Worm (Caenorhabditis elegans): ENCODE results near the gene pyp-1.

pyp-1 gene

ce11 chrIV:9972629-9973028 lies 26.1 kb downstream of the pyp-1 start, which contains the start of the genes C47E12.12 and C47E12.10:
Gene C47E12.12 (minus strand): TSS chrIV:9972729.
Gene C47E12.10 (plus strand): TSS chrIV:9972800.
- TF ChIP-seq egl-27 (tag; optimal IDR thresholded peaks at IDR 0.05) (no peak), aly-2 (tag; optimal IDR thresholded peaks at IDR 0.05) (no peak), nhr-10 (tag; optimal IDR thresholded peaks at IDR 0.05) (no peak), lin-39 (tag; optimal IDR thresholded peaks at IDR 0.05) (no peak), blmp-1 (tag; optimal IDR thresholded peaks at IDR 0.05; ENCODE audit: insufficient read depth) (no peak), nhr-25 (tag; optimal IDR thresholded peaks at IDR 0.05) (no peak), unc-62 (GFP tag; optimal IDR thresholded peaks at IDR 0.05) (no peak), nhr-129 (tag; optimal IDR thresholded peaks at IDR 0.05) (no peak)

- TF ChIP-seq ztf-1 (GFP tag; conservative IDR thresholded peaks at IDR 0.05) (no peak), mbf-1 (tag; optimal IDR thresholded peaks at IDR 0.05) (no peak), Y55F3AM.14 (GFP tag; optimal IDR thresholded peaks at IDR 0.05) (no peak), nhr-237 (tag; optimal IDR thresholded peaks at IDR 0.05) (no peak), mab-5 (tag; optimal IDR thresholded peaks at IDR 0.05) (no peak), ceh-16 (tag; optimal IDR thresholded peaks at IDR 0.05) (no peak), zag-1 (tag; optimal IDR thresholded peaks at IDR 0.05) (no peak), fos-1 (tag; optimal IDR thresholded peaks at IDR 0.05) (no peak), nhr-77 (tag; optimal IDR thresholded peaks at IDR 0.05) (no peak), sem-4 (tag; optimal IDR thresholded peaks at IDR 0.05) (no peak), ztf-4 (tag; optimal IDR thresholded peaks at IDR 0.05) (no peak), gmeb-1 (tag; optimal IDR thresholded peaks at IDR 0.05) (no peak), R02D3.7 (tag; optimal IDR thresholded peaks at IDR 0.05) (no peak), nhr-23 (tag; optimal IDR thresholded peaks at IDR 0.05) (no peak), crh-2 (tag; optimal IDR thresholded peaks at IDR 0.05) (no peak), lin-39 (tag; optimal IDR thresholded peaks at IDR 0.05) (no peak), elt-1 (tag; optimal IDR thresholded peaks at IDR 0.05) (no peak), nhr-12 (tag; optimal IDR thresholded peaks at IDR 0.05) (no peak)
Observed at ce11 chrIV:9969081-9969480, 29.6 kb downstream of the pyp-1 start, which contains the start of the genes kin-5 and C47E12.11. Gene kin-5 (minus strand): TSS chrIV:9969181. Gene C47E12.11 (plus strand): TSS chrIV:9969400.

ce11 chrIV:9963945-9964344 lies 34.8 kb downstream of the pyp-1 start, which contains the start of gene T13H10.2:
Gene T13H10.2 (plus strand): TSS chrIV:9964245.
- TF ChIP-seq nhr-25 (tag; optimal IDR thresholded peaks at IDR 0.05) (no peak), crh-2 (tag; optimal IDR thresholded peaks at IDR 0.05) (peak; percentile 56)

ce11 chrIV:9953333-9953732 lies 45.4 kb downstream of the pyp-1 start, which contains the start of gene gon-1:
Gene gon-1 (minus strand): TSS chrIV:9953433.
- no peak for TF ChIP-seq nhr-6 (tag; optimal IDR thresholded peaks at IDR 0.05)

ce11 chrIV:9948035-9948434 lies 50.7 kb downstream of the pyp-1 start:
- TF ChIP-seq nhr-77 (tag; optimal IDR thresholded peaks at IDR 0.05) = no peak
- no peak for TF ChIP-seq mab-5 (tag; optimal IDR thresholded peaks at IDR 0.05)
- no peak for TF ChIP-seq nhr-12 (tag; optimal IDR thresholded peaks at IDR 0.05)
- peak; percentile 28 for TF ChIP-seq F13H6.1 (tag; optimal IDR thresholded peaks at IDR 0.05)
- no peak for TF ChIP-seq sma-3 (GFP tag; optimal IDR thresholded peaks at IDR 0.05)
- TF ChIP-seq elt-1 (tag; optimal IDR thresholded peaks at IDR 0.05) = no peak
- TF ChIP-seq nhr-129 (tag; optimal IDR thresholded peaks at IDR 0.05) = peak; percentile 55
- no peak for TF ChIP-seq gmeb-1 (tag; optimal IDR thresholded peaks at IDR 0.05)
- TF ChIP-seq sem-4 (tag; optimal IDR thresholded peaks at IDR 0.05) = no peak
- no peak for TF ChIP-seq nhr-25 (tag; optimal IDR thresholded peaks at IDR 0.05)
- TF ChIP-seq R02D3.7 (tag; optimal IDR thresholded peaks at IDR 0.05) = no peak
- TF ChIP-seq sma-9 (GFP tag; optimal IDR thresholded peaks at IDR 0.05) = peak; percentile 45
- TF ChIP-seq sma-9 (tag; optimal IDR thresholded peaks at IDR 0.05) = no peak
- no peak for TF ChIP-seq ceh-16 (tag; optimal IDR thresholded peaks at IDR 0.05)

All from whole organism, L2 larva.